Fruit fly (Drosophila melanogaster) whole organism, wandering third instar larva: ENCODE results near the gene Cpr66Cb.

ENCODE experiments used
- Abd-B ChIP-seq: fragments of >200 bp; optimal IDR thresholded peaks from 2 replicates; lab custom pipeline; 2017; ENCODE audit warnings: missing biosample characterization, missing genetic modification characterization
- CG32264 ChIP-seq: fragments of 200-800 bp; sonication (Bioruptor generic); optimal IDR thresholded peaks from 2 replicates; lab custom pipeline; 2016; ENCODE audit warnings: missing biosample characterization, missing genetic modification characterization
- CG9705 ChIP-seq: fragments of 200-800 bp; sonication (Bioruptor generic); optimal IDR thresholded peaks from 2 replicates; lab custom pipeline; 2018; ENCODE audit warnings: missing biosample characterization, mild to moderate bottlenecking, missing genetic modification characterization
- CrebA ChIP-seq: fragments of 200-800 bp; sonication (Bioruptor generic); optimal IDR thresholded peaks from 2 replicates; lab custom pipeline; 2016; ENCODE audit warnings: missing biosample characterization, mild to moderate bottlenecking, missing genetic modification characterization, borderline replicate concordance
- Dfd ChIP-seq: fragments of >200 bp; optimal IDR thresholded peaks from 2 replicates; lab custom pipeline; 2017; ENCODE audit warnings: missing biosample characterization, missing genetic modification characterization
- Dif ChIP-seq: fragments of 200-275, 200-300 bp; sonication (Bioruptor generic); optimal IDR thresholded peaks from 2 replicates; lab custom pipeline; 2018; ENCODE audit warnings: missing biosample characterization, missing genetic modification characterization; ENCODE audit not compliant: partially characterized antibody
- GATAd ChIP-seq: sonication (Bioruptor generic); optimal IDR thresholded peaks from 2 replicates; lab custom pipeline; 2016; ENCODE audit warnings: missing biosample characterization, missing genetic modification characterization
- HLH106 ChIP-seq: fragments of 200-800 bp; optimal IDR thresholded peaks from 3 replicates; lab custom pipeline; 2019; ENCODE audit warnings: missing biosample characterization, mild to moderate bottlenecking, missing genetic modification characterization, moderate library complexity
- Hnf4 ChIP-seq: fragments of 200-800 bp; sonication (Bioruptor generic); optimal IDR thresholded peaks from 2 replicates; lab custom pipeline; 2016; ENCODE audit warnings: missing biosample characterization, mild to moderate bottlenecking, missing genetic modification characterization
- Hr78 ChIP-seq: fragments of >200 bp; optimal IDR thresholded peaks from 2 replicates; lab custom pipeline; 2017; ENCODE audit warnings: missing biosample characterization, missing genetic modification characterization
- Hr83 ChIP-seq: fragments of 200-300 bp; sonication (Bioruptor generic); optimal IDR thresholded peaks from 2 replicates; lab custom pipeline; 2016; ENCODE audit warnings: missing biosample characterization, mild to moderate bottlenecking, missing genetic modification characterization, moderate library complexity; ENCODE audit not compliant: poor library complexity, severe bottlenecking
- Jra ChIP-seq: sonication (Bioruptor generic); optimal IDR thresholded peaks from 2 replicates; lab custom pipeline; 2016; ENCODE audit warnings: missing biosample characterization, missing genetic modification characterization
- Mio ChIP-seq: sonication (Bioruptor generic); optimal IDR thresholded peaks from 2 replicates; lab custom pipeline; 2016; ENCODE audit warnings: missing biosample characterization, missing genetic modification characterization
- Myc ChIP-seq: fragments of >200 bp; optimal IDR thresholded peaks from 2 replicates; lab custom pipeline; 2017
- N ChIP-seq: fragments of >200 bp; optimal IDR thresholded peaks from 2 replicates; lab custom pipeline; 2018; ENCODE audit warnings: missing biosample characterization, missing external identifiers, missing genetic modification characterization
- OdsH ChIP-seq: fragments of 200-800 bp; sonication (Bioruptor generic); optimal IDR thresholded peaks from 2 replicates; lab custom pipeline; 2016; ENCODE audit warnings: missing biosample characterization, mild to moderate bottlenecking, missing genetic modification characterization
- Rel ChIP-seq, 2 experiments: fragments of 200-800 bp; sonication (Bioruptor generic) in 1 of 2; optimal IDR thresholded peaks; 2 replicates in 1 of 2; 3 replicates in 1 of 2; lab custom pipeline; 2016 to 2019; ENCODE audit warnings: mild to moderate bottlenecking in 2 of 2, missing biosample characterization in 2 of 2, missing genetic modification characterization in 2 of 2, moderate library complexity in 1 of 2
- Sp1 ChIP-seq: fragments of 200-800 bp; sonication (Bioruptor generic); optimal IDR thresholded peaks from 3 replicates; lab custom pipeline; 2019; ENCODE audit warnings: missing biosample characterization, mild to moderate bottlenecking, missing genetic modification characterization, moderate library complexity
- Vsx2 ChIP-seq: fragments of 200-300, 225-300 bp; sonication (Bioruptor generic); optimal IDR thresholded peaks from 2 replicates; lab custom pipeline; 2018; ENCODE audit warnings: missing biosample characterization, missing genetic modification characterization; ENCODE audit not compliant: partially characterized antibody
- br ChIP-seq: fragments of 200-800 bp; sonication (Bioruptor generic); optimal IDR thresholded peaks from 2 replicates; lab custom pipeline; 2016; ENCODE audit warnings: missing biosample characterization, missing genetic modification characterization
- brk ChIP-seq: fragments of 200-800 bp; sonication (Bioruptor generic); optimal IDR thresholded peaks from 2 replicates; lab custom pipeline; 2016; ENCODE audit warnings: missing biosample characterization, mild to moderate bottlenecking, missing genetic modification characterization
- dl ChIP-seq, 2 experiments: fragments of 175-275, 200-275 bp in 1 of 2; fragments of 200-275 bp in 1 of 2; sonication (Bioruptor generic); optimal IDR thresholded peaks; lab custom pipeline; 2018; ENCODE audit warnings: mild to moderate bottlenecking in 2 of 2, missing biosample characterization in 2 of 2, missing genetic modification characterization in 2 of 2, moderate library complexity in 2 of 2; ENCODE audit not compliant: partially characterized antibody in 2 of 2, insufficient read depth in 1 of 2
- dmrt93B ChIP-seq: fragments of 200-800 bp; sonication (Bioruptor generic); optimal IDR thresholded peaks from 2 replicates; lab custom pipeline; 2018; ENCODE audit warnings: missing biosample characterization, mild to moderate bottlenecking, missing genetic modification characterization
- dsf ChIP-seq: sonication (Bioruptor generic); optimal IDR thresholded peaks from 2 replicates; lab custom pipeline; 2016; ENCODE audit warnings: missing biosample characterization, missing genetic modification characterization, borderline replicate concordance
- ey ChIP-seq: fragments of 200-800 bp; sonication (Bioruptor generic); optimal IDR thresholded peaks from 2 replicates; lab custom pipeline; 2016; ENCODE audit warnings: missing biosample characterization, missing genetic modification characterization
- foxo ChIP-seq, 2 experiments: fragments of 200-800 bp; sonication (Bioruptor generic); optimal IDR thresholded peaks; 2 replicates in 1 of 2; 3 replicates in 1 of 2; lab custom pipeline; 2016 to 2017; ENCODE audit warnings: missing biosample characterization in 2 of 2, missing genetic modification characterization in 2 of 2
- fru ChIP-seq: fragments of 200-800 bp; sonication (Bioruptor generic); optimal IDR thresholded peaks from 3 replicates; lab custom pipeline; 2016; ENCODE audit warnings: missing biosample characterization, mild to moderate bottlenecking, missing genetic modification characterization
- h ChIP-seq: fragments of 200-800 bp; sonication (Bioruptor generic); optimal IDR thresholded peaks from 3 replicates; lab custom pipeline; 2016; ENCODE audit warnings: missing biosample characterization, mild to moderate bottlenecking, missing genetic modification characterization
- jim ChIP-seq: fragments of 175-275, 200-325 bp; sonication (Bioruptor generic); optimal IDR thresholded peaks from 2 replicates; lab custom pipeline; 2016; ENCODE audit warnings: missing biosample characterization, mild to moderate bottlenecking, missing genetic modification characterization
- lola ChIP-seq: fragments of >200 bp; optimal IDR thresholded peaks from 2 replicates; lab custom pipeline; 2017; ENCODE audit warnings: missing biosample characterization, missing genetic modification characterization
- pan ChIP-seq: fragments of >200 bp; optimal IDR thresholded peaks from 2 replicates; lab custom pipeline; 2017
- psq ChIP-seq: fragments of 200-800 bp; sonication (Bioruptor generic); optimal IDR thresholded peaks from 3 replicates; lab custom pipeline; 2017; ENCODE audit warnings: missing biosample characterization, mild to moderate bottlenecking, missing genetic modification characterization, moderate library complexity
- rgr ChIP-seq: fragments of 200-800 bp; sonication (Bioruptor generic); optimal IDR thresholded peaks from 3 replicates; lab custom pipeline; 2016; ENCODE audit warnings: missing biosample characterization, mild to moderate bottlenecking, missing genetic modification characterization
- sage ChIP-seq: fragments of 200-800 bp; sonication (Bioruptor generic); optimal IDR thresholded peaks from 2 replicates; lab custom pipeline; 2016; ENCODE audit warnings: missing biosample characterization, mild to moderate bottlenecking, missing genetic modification characterization
- sv ChIP-seq: fragments of 200-800 bp; sonication (Bioruptor generic); optimal IDR thresholded peaks from 3 replicates; lab custom pipeline; 2016; ENCODE audit warnings: missing biosample characterization, missing genetic modification characterization
- tai ChIP-seq: sonication (Bioruptor generic); optimal IDR thresholded peaks from 2 replicates; lab custom pipeline; 2016; ENCODE audit warnings: missing biosample characterization, missing genetic modification characterization
- usp ChIP-seq: fragments of >200 bp; optimal IDR thresholded peaks from 2 replicates; lab custom pipeline; 2017; ENCODE audit warnings: missing biosample characterization, missing genetic modification characterization
- woc ChIP-seq: sonication (Bioruptor generic); optimal IDR thresholded peaks from 2 replicates; lab custom pipeline; 2016; ENCODE audit warnings: missing biosample characterization, mild to moderate bottlenecking, missing genetic modification characterization

Cpr66Cb gene

dm6 chr3L:8338921-8339320 lies 2.4 kb downstream of the Cpr66Cb start, which contains the start of gene Pex2 (continued):
- peak; percentile 9 for TF ChIP-seq HLH106 (tag; lab: Kevin White, UChicago)
- no peak for TF ChIP-seq Sp1 (GFP tag; lab: Kevin White, UChicago)
- TF ChIP-seq psq (GFP tag; lab: Kevin White, UChicago), result peak; percentile 22
- peak; percentile 60 for TF ChIP-seq brk (GFP tag; lab: Kevin White, UChicago)
- no peak for TF ChIP-seq Mio (GFP tag; lab: Kevin White, UChicago)
- peak; percentile 75 for TF ChIP-seq Hnf4 (GFP tag; lab: Kevin White, UChicago)
- TF ChIP-seq CG9705, result no peak
- no peak for TF ChIP-seq Abd-B (GFP tag; lab: Kevin White, UChicago)
- TF ChIP-seq rgr (GFP tag; lab: Kevin White, UChicago), result no peak

- peak; percentile 49 for TF ChIP-seq psq (GFP tag; lab: Kevin White, UChicago)
- TF ChIP-seq GATAd (GFP tag; lab: Kevin White, UChicago), result peak; percentile 38
- TF ChIP-seq sv (GFP tag; lab: Kevin White, UChicago), result peak; percentile 42
- TF ChIP-seq Abd-B (GFP tag; lab: Kevin White, UChicago), result no peak
- no peak for TF ChIP-seq lola (GFP tag; lab: Kevin White, UChicago)
- TF ChIP-seq Hr83 (GFP tag; lab: Kevin White, UChicago), result peak; percentile 21
- peak; percentile 65 for TF ChIP-seq ey (GFP tag; lab: Kevin White, UChicago)
- no peak for TF ChIP-seq CrebA (GFP tag; lab: Kevin White, UChicago)
- peak; percentile 21 for TF ChIP-seq Myc (lab: Kevin White, UChicago)
- no peak for TF ChIP-seq Vsx2 (GFP tag; lab: Kevin White, UChicago)
- TF ChIP-seq sage (GFP tag; lab: Kevin White, UChicago), result peak; percentile 34
- peak; percentile 83 for TF ChIP-seq fru
- no peak for TF ChIP-seq Hr78 (GFP tag; lab: Kevin White, UChicago)
- no peak for TF ChIP-seq Dif (GFP tag; lab: Kevin White, UChicago)
- TF ChIP-seq OdsH (GFP tag; lab: Kevin White, UChicago), result peak; percentile 61
- no peak for TF ChIP-seq CG32264 (GFP tag; lab: Kevin White, UChicago)
- no peak for TF ChIP-seq dl (GFP tag; optimal IDR thresholded peaks at IDR 0.05; lab: Kevin White, UChicago; ENCODE audit: insufficient read depth in 1 of 2, partially characterized antibody in 2 of 2)
- TF ChIP-seq HLH106 (tag; lab: Kevin White, UChicago), result peak; percentile 67
- TF ChIP-seq dsf (GFP tag; lab: Kevin White, UChicago), result peak; percentile 60
- no peak for TF ChIP-seq jim
- TF ChIP-seq CG9705, result peak; percentile 55
- TF ChIP-seq Sp1 (GFP tag; lab: Kevin White, UChicago), result peak; percentile 43
- TF ChIP-seq tai (GFP tag; lab: Kevin White, UChicago), result no peak
- peak; percentile 47 for TF ChIP-seq woc (GFP tag; lab: Kevin White, UChicago)
- no peak for TF ChIP-seq dmrt93B (GFP tag; lab: Kevin White, UChicago)
- peak; percentile 67 for TF ChIP-seq Hnf4 (GFP tag; lab: Kevin White, UChicago)
- TF ChIP-seq brk (GFP tag; lab: Kevin White, UChicago), result no peak
- no peak for TF ChIP-seq usp (GFP tag; lab: Kevin White, UChicago)
- TF ChIP-seq rgr (GFP tag; lab: Kevin White, UChicago), result peak; percentile 72
- no peak for TF ChIP-seq Rel (GFP tag; optimal IDR thresholded peaks at IDR 0.05; lab: Kevin White, UChicago)
- TF ChIP-seq Rel (tag; optimal IDR thresholded peaks at IDR 0.05; lab: Kevin White, UChicago), result peak; percentile 96
- peak; percentile 75 for TF ChIP-seq h
- no peak for TF ChIP-seq N (GFP tag; lab: Kevin White, UChicago)
- no peak for TF ChIP-seq Dfd (GFP tag; lab: Kevin White, UChicago)
- no peak for TF ChIP-seq Mio (GFP tag; lab: Kevin White, UChicago)
- peak; percentile 71 for TF ChIP-seq br (GFP tag; lab: Kevin White, UChicago)
- peak in 1 of 2 experiments; percentile 66 for TF ChIP-seq foxo (GFP tag; optimal IDR thresholded peaks at IDR 0.05; lab: Kevin White, UChicago)
- TF ChIP-seq pan (lab: Kevin White, UChicago), result no peak
- TF ChIP-seq Jra, result peak; percentile 34
- TF ChIP-seq, all 38 proteins: peak for 21
These were observed 4.0 kb downstream of the Cpr66Cb start, which contains the start of the genes Prim1 and CG7083 for dm6 chr3L:8340264-8341095. TSS of gene Prim1 (plus strand) at chr3L:8340314. TSS of gene CG7083 (plus strand) at chr3L:8340785.
